Fruit fly (Drosophila melanogaster) whole organism, embryonic: ENCODE results near the gene Hayan.

Experiments
- CG10267 ChIP-seq: fragments of 200-800 bp; sonication (Bioruptor generic); optimal IDR thresholded peaks from 2 replicates; lab custom pipeline; 2018; ENCODE audit warnings: missing biosample characterization, mild to moderate bottlenecking, missing genetic modification characterization, moderate library complexity
- CG11504 ChIP-seq: fragments of 200-800 bp; sonication (Bioruptor generic); optimal IDR thresholded peaks from 3 replicates; lab custom pipeline; 2019; ENCODE audit warnings: missing biosample characterization, mild to moderate bottlenecking, missing genetic modification characterization, moderate library complexity
- CG11560 ChIP-seq: fragments of 200-800 bp; sonication (Bioruptor generic); IDR thresholded peaks from 3 replicates; pipeline ENCODE4 v1.3.6; 2022; ENCODE audit warnings: missing biosample characterization, missing genetic modification characterization
- CG12104 ChIP-seq: fragments of 200-800 bp; sonication (Bioruptor generic); optimal IDR thresholded peaks from 3 replicates; lab custom pipeline; 2016; ENCODE audit warnings: missing biosample characterization, missing genetic modification characterization
- CG13123 ChIP-seq: fragments of 200-800 bp; sonication (Bioruptor generic); optimal IDR thresholded peaks from 2 replicates; lab custom pipeline; 2016; ENCODE audit warnings: missing biosample characterization, missing genetic modification characterization
- CG14860 ChIP-seq: fragments of 200-800 bp; sonication (Bioruptor generic); IDR thresholded peaks from 3 replicates; pipeline ENCODE4 v1.3.6; 2022; ENCODE audit warnings: missing biosample characterization, missing genetic modification characterization; ENCODE audit not compliant: partially characterized antibody
- CG16779 ChIP-seq: fragments of 200-800 bp; sonication (Bioruptor generic); IDR thresholded peaks from 2 replicates; pipeline ENCODE4 v1.3.6; 2022; ENCODE audit warnings: missing biosample characterization, missing genetic modification characterization
- CG17359 ChIP-seq: fragments of 200-800 bp; sonication (Bioruptor generic); optimal IDR thresholded peaks from 3 replicates; lab custom pipeline; 2018; ENCODE audit warnings: missing biosample characterization, mild to moderate bottlenecking, missing genetic modification characterization, moderate library complexity
- CG17568 ChIP-seq: fragments of 200-800 bp; sonication (Bioruptor generic); optimal IDR thresholded peaks from 2 replicates; lab custom pipeline; 2018; ENCODE audit warnings: missing biosample characterization, mild to moderate bottlenecking, missing genetic modification characterization, moderate library complexity
- CG18011 ChIP-seq: fragments of 200-800 bp; sonication (Bioruptor generic); optimal IDR thresholded peaks from 2 replicates; lab custom pipeline; 2017; ENCODE audit warnings: missing biosample characterization, missing genetic modification characterization, mild to moderate bottlenecking, moderate library complexity, missing genotype
- CG18476 ChIP-seq: fragments of 200-800 bp; sonication (Bioruptor generic); optimal IDR thresholded peaks from 2 replicates; lab custom pipeline; 2016; ENCODE audit warnings: missing biosample characterization, mild to moderate bottlenecking, missing genetic modification characterization
- CG2116 ChIP-seq: fragments of 200-800 bp; sonication (Bioruptor generic); optimal IDR thresholded peaks from 3 replicates; lab custom pipeline; 2018; ENCODE audit warnings: missing biosample characterization, mild to moderate bottlenecking, missing genetic modification characterization
- CG2202 ChIP-seq: fragments of 200-800 bp; sonication (Bioruptor generic); optimal IDR thresholded peaks from 2 replicates; lab custom pipeline; 2018; ENCODE audit warnings: missing biosample characterization, mild to moderate bottlenecking, missing genetic modification characterization
- CG31365 ChIP-seq: fragments of 200-800 bp; sonication (Bioruptor generic); optimal IDR thresholded peaks from 2 replicates; lab custom pipeline; 2018; ENCODE audit warnings: missing biosample characterization, mild to moderate bottlenecking, missing genetic modification characterization
- CG43689 ChIP-seq: fragments of 200-800 bp; sonication (Bioruptor generic); IDR thresholded peaks from 2 replicates; pipeline ENCODE4 v1.3.6; 2022; ENCODE audit warnings: missing biosample characterization, missing genetic modification characterization
- CG6765 ChIP-seq: fragments of 200-800 bp; sonication (Bioruptor generic); optimal IDR thresholded peaks from 3 replicates; lab custom pipeline; 2017; ENCODE audit warnings: missing biosample characterization, mild to moderate bottlenecking, missing genetic modification characterization
- CG7271 ChIP-seq: fragments of 200-800 bp; sonication (Bioruptor generic); optimal IDR thresholded peaks from 2 replicates; lab custom pipeline; 2018; ENCODE audit warnings: missing biosample characterization, mild to moderate bottlenecking, missing genetic modification characterization, moderate library complexity
- CG7786 ChIP-seq: fragments of 200-800 bp; sonication (Bioruptor generic); optimal IDR thresholded peaks from 2 replicates; lab custom pipeline; 2016; ENCODE audit warnings: missing biosample characterization, missing genetic modification characterization
- CHES-1-like ChIP-seq: fragments of 200-800 bp; sonication (Bioruptor generic); optimal IDR thresholded peaks from 2 replicates; lab custom pipeline; 2016; ENCODE audit warnings: missing biosample characterization, missing genetic modification characterization
- CkIIα-i1 ChIP-seq: fragments of 200-800 bp; sonication (Bioruptor generic); IDR thresholded peaks from 2 replicates; pipeline ENCODE4 v1.3.6; 2022; ENCODE audit warnings: missing biosample characterization, missing genetic modification characterization
- D19A ChIP-seq: fragments of 200-800 bp; optimal IDR thresholded peaks from 3 replicates; lab custom pipeline; 2019; ENCODE audit warnings: missing biosample characterization, mild to moderate bottlenecking, missing genetic modification characterization, moderate library complexity
- Dfd ChIP-seq, 2 experiments: fragments of >200 bp; optimal IDR thresholded peaks; 2 replicates each; lab custom pipeline; 2017; ENCODE audit warnings: missing biosample characterization in 2 of 2, missing genetic modification characterization in 2 of 2
- Dref ChIP-seq: fragments of 200-800 bp; sonication (Bioruptor generic); IDR thresholded peaks from 2 replicates; pipeline ENCODE4 v1.3.6; 2022; ENCODE audit warnings: missing biosample characterization, missing genetic modification characterization
- HLH3B ChIP-seq: fragments of 200-800 bp; sonication (Bioruptor generic); IDR thresholded peaks from 2 replicates; pipeline ENCODE4 v1.3.6; 2022; ENCODE audit warnings: missing biosample characterization, missing genetic modification characterization
- Hey ChIP-seq: fragments of 200-800 bp; sonication (Bioruptor generic); optimal IDR thresholded peaks from 3 replicates; lab custom pipeline; 2018; ENCODE audit warnings: missing biosample characterization, mild to moderate bottlenecking, missing genetic modification characterization
- HmgD ChIP-seq: fragments of 200-800 bp; sonication (Bioruptor generic); optimal IDR thresholded peaks from 3 replicates; lab custom pipeline; 2016; ENCODE audit warnings: missing biosample characterization, missing genetic modification characterization
- Lhr ChIP-seq: fragments of 200-800 bp; sonication (Bioruptor generic); optimal IDR thresholded peaks from 3 replicates; lab custom pipeline; 2017; ENCODE audit warnings: mild to moderate bottlenecking, missing biosample characterization, missing genetic modification reagents, missing genetic modification characterization
- Med ChIP-seq: fragments of 200-800 bp; sonication (Bioruptor generic); peaks from one replicate; lab custom pipeline; 2016; ENCODE audit warnings: missing biosample characterization, missing genetic modification characterization, mild to moderate bottlenecking, inconsistent platforms, moderate library complexity
- NC2α ChIP-seq: fragments of 200-800 bp; sonication (Bioruptor generic); optimal IDR thresholded peaks from 2 replicates; lab custom pipeline; 2016; ENCODE audit warnings: missing biosample characterization, missing genetic modification characterization
- Nf-YC ChIP-seq: fragments of 200-800 bp; optimal IDR thresholded peaks from 3 replicates; lab custom pipeline; 2019; ENCODE audit warnings: missing biosample characterization, mild to moderate bottlenecking, missing genetic modification characterization, moderate library complexity
- NfI ChIP-seq: fragments of 200-800 bp; sonication (Bioruptor generic); optimal IDR thresholded peaks from 3 replicates; lab custom pipeline; 2018; ENCODE audit warnings: missing biosample characterization, mild to moderate bottlenecking, missing genetic modification characterization, moderate library complexity
- Scr ChIP-seq: fragments of 200-800 bp; sonication (Bioruptor generic); IDR thresholded peaks from 2 replicates; pipeline ENCODE4 v1.3.6; 2022; ENCODE audit warnings: missing biosample characterization, missing genetic modification characterization; ENCODE audit not compliant: partially characterized antibody
- dmrt11E ChIP-seq: fragments of 200-800 bp; sonication (Bioruptor generic); optimal IDR thresholded peaks from 3 replicates; lab custom pipeline; 2018; ENCODE audit warnings: missing biosample characterization, mild to moderate bottlenecking, missing genetic modification characterization, moderate library complexity
- dysf ChIP-seq: fragments of 200-800 bp; sonication (Bioruptor generic); IDR thresholded peaks from 3 replicates; pipeline ENCODE4 v1.3.6; 2022; ENCODE audit warnings: missing biosample characterization, missing genetic modification characterization
- emc ChIP-seq: fragments of 200-800 bp; sonication (Bioruptor generic); optimal IDR thresholded peaks from 2 replicates; lab custom pipeline; 2016; ENCODE audit warnings: missing biosample characterization, missing genetic modification characterization
- ewg ChIP-seq: fragments of 200-800 bp; sonication (Bioruptor generic); optimal IDR thresholded peaks from 3 replicates; lab custom pipeline; 2017; ENCODE audit warnings: mild to moderate bottlenecking, missing biosample characterization, missing genetic modification reagents, missing genetic modification characterization
- fd96Cb ChIP-seq: fragments of 200-800 bp; sonication (Bioruptor generic); optimal IDR thresholded peaks from 2 replicates; lab custom pipeline; 2018; ENCODE audit warnings: missing biosample characterization, mild to moderate bottlenecking, missing genetic modification characterization, moderate library complexity
- gfzf ChIP-seq: fragments of 200-800 bp; sonication (Bioruptor generic); optimal IDR thresholded peaks from 2 replicates; lab custom pipeline; 2016; ENCODE audit warnings: missing biosample characterization, mild to moderate bottlenecking, missing genetic modification characterization, moderate library complexity
- kay ChIP-seq: fragments of 200-800 bp; sonication (Bioruptor generic); optimal IDR thresholded peaks from 2 replicates; lab custom pipeline; 2016; ENCODE audit warnings: missing biosample characterization, missing genetic modification characterization
- knrl ChIP-seq: fragments of 200-800 bp; sonication (Bioruptor generic); IDR thresholded peaks from 3 replicates; pipeline ENCODE4 v1.3.6; 2022; ENCODE audit warnings: missing biosample characterization, missing genetic modification characterization; ENCODE audit not compliant: partially characterized antibody
- lola ChIP-seq, 3 experiments: fragments of >200 bp in 2 of 3; fragments of 200-800 bp in 1 of 3; sonication (Bioruptor generic) in 1 of 3; optimal IDR thresholded peaks; 2 replicates each; lab custom pipeline; 2017 to 2019; ENCODE audit warnings: missing biosample characterization in 3 of 3, missing genetic modification characterization in 3 of 3, mild to moderate bottlenecking in 1 of 3, moderate library complexity in 1 of 3
- luna ChIP-seq: fragments of 200-800 bp; sonication (Bioruptor generic); optimal IDR thresholded peaks from 2 replicates; lab custom pipeline; 2016; ENCODE audit warnings: missing biosample characterization, missing genetic modification characterization
- pros ChIP-seq: fragments of 200-800 bp; sonication (Bioruptor generic); optimal IDR thresholded peaks from 3 replicates; lab custom pipeline; 2019; ENCODE audit warnings: missing biosample characterization, mild to moderate bottlenecking, missing genetic modification characterization, moderate library complexity
- scrt ChIP-seq: fragments of 200-800 bp; sonication (Bioruptor generic); optimal IDR thresholded peaks from 2 replicates; lab custom pipeline; 2018; ENCODE audit warnings: missing biosample characterization, mild to moderate bottlenecking, missing genetic modification characterization, moderate library complexity
- sima ChIP-seq: fragments of 200-800 bp; sonication (Bioruptor generic); optimal IDR thresholded peaks from 2 replicates; lab custom pipeline; 2016; ENCODE audit warnings: missing biosample characterization, missing genetic modification characterization
- sisA ChIP-seq: fragments of 200-800 bp; sonication (Bioruptor generic); IDR thresholded peaks from 2 replicates; pipeline ENCODE4 v1.3.6; 2022; ENCODE audit warnings: missing biosample characterization, missing genetic modification characterization
- sqz ChIP-seq: fragments of 200-800 bp; sonication (Bioruptor generic); optimal IDR thresholded peaks from 3 replicates; lab custom pipeline; 2018; ENCODE audit warnings: missing biosample characterization, mild to moderate bottlenecking, missing genetic modification characterization
- stc ChIP-seq: fragments of 200-800 bp; sonication (Bioruptor generic); IDR thresholded peaks from 2 replicates; pipeline ENCODE4 v1.3.6; 2022; ENCODE audit warnings: missing biosample characterization, missing genetic modification characterization
- tap ChIP-seq: fragments of 200-800 bp; optimal IDR thresholded peaks from 3 replicates; lab custom pipeline; 2019; ENCODE audit warnings: missing biosample characterization, mild to moderate bottlenecking, missing genetic modification characterization, moderate library complexity
- trem ChIP-seq: fragments of 200-800 bp; optimal IDR thresholded peaks from 3 replicates; lab custom pipeline; 2019; ENCODE audit warnings: missing biosample characterization, mild to moderate bottlenecking, missing genetic modification characterization, moderate library complexity

Hayan gene

dm6 chrX:18504948-18505597 is 21.5 kb upstream of the Hayan start, which contains the start of gene Wnt5 (continued):
- TF ChIP-seq knrl (GFP tag; lab: Robert Waterston, UW): no peak
- TF ChIP-seq dysf (GFP tag; lab: Robert Waterston, UW): no peak
- TF ChIP-seq CG2202 (tag; lab: Kevin White, UChicago): no peak
- TF ChIP-seq Nf-YC (tag; lab: Kevin White, UChicago): peak; percentile 34
- no peak for TF ChIP-seq kay (GFP tag; lab: Kevin White, UChicago)
- peak; percentile 15 for TF ChIP-seq CHES-1-like (GFP tag; lab: Kevin White, UChicago)
- no peak for TF ChIP-seq sisA
- TF ChIP-seq dmrt11E: no peak
- TF ChIP-seq Scr (GFP tag; lab: Robert Waterston, UW): no peak
- no peak for TF ChIP-seq luna (GFP tag; lab: Kevin White, UChicago)
- TF ChIP-seq CG6765 (GFP tag; lab: Kevin White, UChicago): no peak
- no peak for TF ChIP-seq CG2116 (GFP tag; lab: Kevin White, UChicago)
- TF ChIP-seq CG17359 (tag; lab: Kevin White, UChicago): peak; percentile 17
- TF ChIP-seq pros: no peak
- TF ChIP-seq CG16779 (GFP tag; lab: Robert Waterston, UW): no peak
- peak; percentile 4 for TF ChIP-seq gfzf
- no peak for TF ChIP-seq HLH3B (GFP tag; lab: Robert Waterston, UW)
- no peak for TF ChIP-seq CG18011
- TF ChIP-seq CG13123 (GFP tag; lab: Kevin White, UChicago): no peak
- no peak for TF ChIP-seq CG43689 (GFP tag; lab: Robert Waterston, UW)
- TF ChIP-seq emc (GFP tag; lab: Kevin White, UChicago): no peak
- TF ChIP-seq HmgD (GFP tag; lab: Kevin White, UChicago): peak; percentile 20
- TF ChIP-seq NfI (GFP tag; lab: Kevin White, UChicago): no peak
- TF ChIP-seq fd96Cb (tag; lab: Kevin White, UChicago): no peak
- TF ChIP-seq sqz: peak; percentile 49
- TF ChIP-seq scrt (GFP tag; lab: Kevin White, UChicago): no peak
- TF ChIP-seq ewg: no peak
- 0 out of 2 replicates have a peak, but pooled peaks have one; percentile 21 for TF ChIP-seq Dref (GFP tag; lab: Robert Waterston, UW)
- TF ChIP-seq CG17568 (GFP tag; lab: Kevin White, UChicago): no peak
- no peak for TF ChIP-seq Dfd (GFP tag; optimal IDR thresholded peaks at IDR 0.05; lab: Kevin White, UChicago)
- TF ChIP-seq Med (GFP tag; lab: Kevin White, UChicago): peak; percentile 51
- peak; percentile 16 for TF ChIP-seq D19A (tag; lab: Kevin White, UChicago)
- no peak for TF ChIP-seq CG31365 (tag; lab: Kevin White, UChicago)
- TF ChIP-seq tap (tag; lab: Kevin White, UChicago): no peak
- TF ChIP-seq CG7271 (tag; lab: Kevin White, UChicago): no peak
- TF ChIP-seq CG10267: peak; percentile 18
- TF ChIP-seq Hey (tag; lab: Kevin White, UChicago): no peak
- TF ChIP-seq Lhr (GFP tag; lab: Kevin White, UChicago): no peak
- TF ChIP-seq CG11504: peak; percentile 100
- TF ChIP-seq CG11560 (tag; lab: Robert Waterston, UW): no peak
- TF ChIP-seq CG18476: no peak
- TF ChIP-seq CG7786 (GFP tag; lab: Kevin White, UChicago): no peak
- no peak for TF ChIP-seq CG12104 (GFP tag; lab: Kevin White, UChicago)
- no peak for TF ChIP-seq stc
- no peak for TF ChIP-seq NC2α
- TF ChIP-seq CG14860: no peak
- no peak for TF ChIP-seq sima (GFP tag; lab: Kevin White, UChicago)
- TF ChIP-seq lola (GFP tag; optimal IDR thresholded peaks at IDR 0.05; lab: Kevin White, UChicago): no peak
- TF ChIP-seq trem (tag; lab: Kevin White, UChicago): peak; percentile 29
- no peak for TF ChIP-seq CkIIα-i1 (GFP tag; lab: Robert Waterston, UW)
